Worm (Caenorhabditis elegans): ENCODE results near the gene F20D6.2.

Gene F20D6.2

DNA sequence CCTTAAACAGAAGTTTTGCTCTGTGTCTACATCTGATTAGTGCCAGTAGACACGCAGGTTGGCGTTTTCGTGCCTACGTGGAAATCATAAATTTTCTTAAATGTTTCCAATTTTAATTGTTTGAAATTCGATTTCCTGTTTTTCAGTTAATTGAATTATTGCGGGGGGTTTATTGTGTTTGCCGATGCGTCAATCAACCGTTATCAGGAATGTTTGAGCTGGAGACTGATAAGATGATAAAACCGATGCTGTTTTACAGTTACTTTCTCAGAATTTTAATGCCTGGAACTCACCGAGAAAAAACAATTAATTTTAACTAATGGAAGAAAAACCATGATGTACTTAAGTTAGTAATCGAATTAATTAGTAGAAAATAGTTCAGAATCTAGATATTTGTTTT is 31.3 kb downstream of the F20D6.2 start:
- TF ChIP-seq elt-2 (tag; optimal IDR thresholded peaks at IDR 0.05) (peak; percentile 91), ceh-9 (tag; optimal IDR thresholded peaks at IDR 0.05) (no peak), pqm-1 (tag; optimal IDR thresholded peaks at IDR 0.05) (peak; percentile 80), pha-4 (tag; optimal IDR thresholded peaks at IDR 0.05) (no peak), daf-12 (tag; optimal IDR thresholded peaks at IDR 0.05) (no peak), nhr-28 (tag; optimal IDR thresholded peaks at IDR 0.05) (no peak), elt-3 (tag; optimal IDR thresholded peaks at IDR 0.05) (no peak)

DNA sequence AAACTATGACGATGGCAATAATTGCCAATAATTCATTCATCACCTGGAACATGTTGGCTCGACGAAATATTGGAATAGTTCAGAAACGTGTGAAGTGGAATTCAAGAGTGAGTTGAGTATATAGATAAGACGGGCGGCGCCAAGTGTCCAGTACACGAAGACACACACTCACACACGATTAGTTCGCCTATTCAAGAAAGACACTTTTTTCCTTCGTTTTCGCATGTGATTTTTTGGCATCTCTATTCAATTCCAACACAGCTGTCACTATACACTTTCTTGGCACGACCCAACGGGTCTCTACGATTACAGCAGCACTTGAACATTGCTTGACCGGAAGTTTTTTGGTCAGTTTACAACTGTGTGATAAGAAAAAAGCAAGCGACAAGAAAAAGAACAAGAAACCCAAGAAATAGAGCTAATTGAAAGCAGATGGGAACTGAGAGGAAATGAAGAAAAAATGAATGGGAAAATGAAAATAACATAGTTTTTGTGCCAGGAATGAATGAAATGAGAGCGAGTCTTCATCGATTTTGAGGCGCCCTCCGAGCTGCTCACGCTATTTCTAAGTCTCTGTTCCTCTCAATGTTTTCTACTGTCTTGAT is 31.9 kb downstream of the F20D6.2 start, which contains the start of gene K07C11.8:
Gene K07C11.8 (minus strand): TSS at position 224 of the 605 bp plus-strand sequence.
- TF ChIP-seq elt-2 (tag; optimal IDR thresholded peaks at IDR 0.05) (peak; percentile 46), lin-39 (tag; optimal IDR thresholded peaks at IDR 0.05) (peak; percentile 16), fos-1 (tag; optimal IDR thresholded peaks at IDR 0.05) (no peak), tbx-2 (tag; optimal IDR thresholded peaks at IDR 0.05) (no peak), sea-2 (GFP tag; optimal IDR thresholded peaks at IDR 0.05) (no peak)

DNA sequence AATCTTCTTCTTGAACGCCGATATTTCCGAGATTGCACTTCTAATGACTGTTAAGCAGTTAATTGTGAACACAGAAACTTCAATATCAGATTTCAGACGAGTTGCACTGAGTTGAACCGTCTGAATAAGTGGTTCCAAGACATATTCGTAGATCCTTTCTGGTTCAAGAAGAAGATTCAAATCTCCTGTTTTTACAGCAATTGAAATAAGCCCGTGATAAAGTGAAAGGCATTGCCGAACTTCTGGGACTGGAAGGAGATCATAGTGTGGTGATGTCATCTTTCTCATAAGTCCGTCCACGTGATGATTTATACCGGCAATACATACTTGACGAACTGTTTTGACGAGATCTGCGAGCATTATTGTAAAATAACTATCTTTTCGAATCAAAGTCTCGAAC is 33.7 kb downstream of the F20D6.2 start:
- TF ChIP-seq snpc-4 (tag; optimal IDR thresholded peaks at IDR 0.05): no peak
- TF ChIP-seq zag-1 (tag; optimal IDR thresholded peaks at IDR 0.05): no peak
- no peak for TF ChIP-seq fos-1 (tag; optimal IDR thresholded peaks at IDR 0.05)
- TF ChIP-seq ztf-4 (tag; optimal IDR thresholded peaks at IDR 0.05): no peak
- no peak for TF ChIP-seq hmg-11 (tag; optimal IDR thresholded peaks at IDR 0.05)
- no peak for TF ChIP-seq nhr-77 (tag; optimal IDR thresholded peaks at IDR 0.05)
- no peak for TF ChIP-seq R02D3.7 (tag; optimal IDR thresholded peaks at IDR 0.05)
- TF ChIP-seq lin-39 (tag; optimal IDR thresholded peaks at IDR 0.05): no peak

DNA sequence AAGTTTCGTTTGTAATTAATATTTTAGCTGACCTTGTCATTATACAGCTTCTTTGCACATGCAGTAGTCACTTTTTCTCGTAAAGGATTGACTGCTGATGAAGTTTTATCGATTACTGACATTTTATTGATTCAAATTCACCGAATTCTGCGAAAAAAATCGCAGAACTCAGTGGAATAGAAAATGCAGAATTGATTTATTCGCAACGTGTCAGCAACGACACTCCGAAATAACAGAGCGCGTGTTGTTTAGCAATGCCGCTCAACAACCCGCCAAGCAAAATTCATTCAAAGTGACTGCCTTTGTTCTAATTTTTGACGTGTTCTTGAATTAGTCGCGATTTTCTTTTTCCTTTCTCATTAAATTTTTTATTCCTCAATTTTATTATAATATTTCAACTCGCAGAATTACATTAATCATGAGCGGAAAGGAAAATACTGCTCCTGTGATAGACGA is 35.3 kb downstream of the F20D6.2 start, which contains the start of the genes cogc-6 and air-1:
Gene cogc-6 (minus strand): TSS at position 234 of the 456 bp plus-strand sequence.
Gene air-1 (plus strand): TSS at position 406 of the 456 bp plus-strand sequence.
- TF ChIP-seq elt-3 (tag; optimal IDR thresholded peaks at IDR 0.05) (no peak), ceh-16 (tag; optimal IDR thresholded peaks at IDR 0.05) (no peak), pha-4 (tag; optimal IDR thresholded peaks at IDR 0.05) (peak; percentile 43), egl-27 (tag; optimal IDR thresholded peaks at IDR 0.05) (no peak), daf-12 (tag; optimal IDR thresholded peaks at IDR 0.05) (no peak), nhr-76 (tag; optimal IDR thresholded peaks at IDR 0.05) (no peak), lsy-12 (tag; optimal IDR thresholded peaks at IDR 0.05) (no peak), unc-62 (GFP tag; optimal IDR thresholded peaks at IDR 0.05) (no peak), ceh-28 (tag; optimal IDR thresholded peaks at IDR 0.05) (peak; percentile 60), unc-39 (tag; optimal IDR thresholded peaks at IDR 0.05) (no peak), fkh-2 (tag; optimal IDR thresholded peaks at IDR 0.05) (no peak), lin-39 (tag; optimal IDR thresholded peaks at IDR 0.05) (no peak), nhr-28 (tag; optimal IDR thresholded peaks at IDR 0.05) (no peak), snpc-4 (tag; optimal IDR thresholded peaks at IDR 0.05) (peak; percentile 53), sea-2 (GFP tag; optimal IDR thresholded peaks at IDR 0.05) (no peak), nfya-1 (tag; optimal IDR thresholded peaks at IDR 0.05; ENCODE audit: insufficient read depth) (peak; percentile 41), jun-1 (tag; optimal IDR thresholded peaks at IDR 0.05) (no peak), ZK546.5 (tag; optimal IDR thresholded peaks at IDR 0.05) (no peak), nhr-11 (tag; optimal IDR thresholded peaks at IDR 0.05) (no peak), hmg-11 (tag; optimal IDR thresholded peaks at IDR 0.05) (no peak), mdl-1 (tag; optimal IDR thresholded peaks at IDR 0.05) (no peak), egl-5 (tag; optimal IDR thresholded peaks at IDR 0.05) (no peak), nhr-43 (tag; optimal IDR thresholded peaks at IDR 0.05; ENCODE audit: poor library complexity, severe bottlenecking) (no peak), lin-15B (tag; optimal IDR thresholded peaks at IDR 0.05) (peak; percentile 25), ceh-82 (tag; optimal IDR thresholded peaks at IDR 0.05) (no peak), R02D3.7 (tag; optimal IDR thresholded peaks at IDR 0.05) (no peak), fos-1 (tag; optimal IDR thresholded peaks at IDR 0.05) (no peak), nhr-25 (tag; optimal IDR thresholded peaks at IDR 0.05) (no peak), ceh-9 (tag; optimal IDR thresholded peaks at IDR 0.05) (no peak), nhr-67 (tag; optimal IDR thresholded peaks at IDR 0.05) (no peak), elt-2 (tag; optimal IDR thresholded peaks at IDR 0.05) (no peak), tbx-2 (tag; optimal IDR thresholded peaks at IDR 0.05) (no peak), ztf-4 (tag; optimal IDR thresholded peaks at IDR 0.05) (no peak), eor-1 (tag; optimal IDR thresholded peaks at IDR 0.05) (no peak), nhr-12 (tag; optimal IDR thresholded peaks at IDR 0.05) (no peak), nhr-77 (tag; optimal IDR thresholded peaks at IDR 0.05) (no peak), zag-1 (tag; optimal IDR thresholded peaks at IDR 0.05) (no peak), mml-1 (tag; optimal IDR thresholded peaks at IDR 0.05) (no peak), nhr-237 (tag; optimal IDR thresholded peaks at IDR 0.05) (no peak), ztf-11 (tag; optimal IDR thresholded peaks at IDR 0.05) (no peak), nhr-23 (tag; optimal IDR thresholded peaks at IDR 0.05) (peak; percentile 35), skn-1 (tag; optimal IDR thresholded peaks at IDR 0.05) (no peak), ama-1 (optimal IDR thresholded peaks at IDR 0.05) (no peak), aly-2 (tag; optimal IDR thresholded peaks at IDR 0.05) (no peak), pqm-1 (tag; optimal IDR thresholded peaks at IDR 0.05) (no peak)

Measured in whole organism, L3 larva.